Fruit fly (Drosophila melanogaster) whole organism, embryonic: ENCODE data around the gene Pink1.
A peak's percentile ranks its signal among the peaks of the same experiment; 100 is the strongest.

ENCODE experiments used
- CG11696 ChIP-seq: fragments of 200-800 bp; sonication (Bioruptor generic); IDR thresholded peaks from 2 replicates; pipeline ENCODE4 v1.3.6; 2022; ENCODE audit warnings: missing biosample characterization, missing genetic modification characterization
- CG15011 ChIP-seq: fragments of 200-800 bp; sonication (Bioruptor generic); optimal IDR thresholded peaks from 3 replicates; lab custom pipeline; 2018; ENCODE audit warnings: missing biosample characterization, mild to moderate bottlenecking, missing genetic modification characterization
- CG18011 ChIP-seq: fragments of 200-800 bp; sonication (Bioruptor generic); optimal IDR thresholded peaks from 2 replicates; lab custom pipeline; 2017; ENCODE audit warnings: missing biosample characterization, missing genetic modification characterization, mild to moderate bottlenecking, moderate library complexity, missing genotype
- CG1832 ChIP-seq: fragments of 200-800 bp; sonication (Bioruptor generic); optimal IDR thresholded peaks from 2 replicates; lab custom pipeline; 2017; ENCODE audit warnings: missing biosample characterization, mild to moderate bottlenecking, missing genetic modification characterization, inconsistent platforms
- CG2199 ChIP-seq: fragments of 200-800 bp; sonication (Bioruptor generic); IDR thresholded peaks from 3 replicates; pipeline ENCODE4 v1.3.6; 2022; ENCODE audit warnings: missing biosample characterization, missing genetic modification characterization
- CG2202 ChIP-seq: fragments of 200-800 bp; sonication (Bioruptor generic); optimal IDR thresholded peaks from 2 replicates; lab custom pipeline; 2018; ENCODE audit warnings: missing biosample characterization, mild to moderate bottlenecking, missing genetic modification characterization
- CG34224 ChIP-seq: fragments of 200-800 bp; sonication (Bioruptor generic); IDR thresholded peaks from 3 replicates; pipeline ENCODE4 v1.3.6; 2022; ENCODE audit warnings: missing biosample characterization, missing genetic modification characterization; ENCODE audit not compliant: partially characterized antibody
- CG42726 ChIP-seq: fragments of 200-800 bp; sonication (Bioruptor generic); IDR thresholded peaks from 2 replicates; pipeline ENCODE4 v1.3.6; 2022; ENCODE audit warnings: missing biosample characterization, missing genetic modification characterization; ENCODE audit not compliant: partially characterized antibody
- CG4424 ChIP-seq: fragments of 200-800 bp; sonication (Bioruptor generic); optimal IDR thresholded peaks from 3 replicates; lab custom pipeline; 2016; ENCODE audit warnings: missing biosample characterization, missing genetic modification characterization
- CG4730 ChIP-seq: fragments of 200-800 bp; sonication (Bioruptor generic); IDR thresholded peaks from 2 replicates; pipeline ENCODE4 v1.3.6; 2022; ENCODE audit warnings: missing biosample characterization, missing genetic modification characterization
- CG6854 ChIP-seq: fragments of 200-800 bp; sonication (Bioruptor generic); optimal IDR thresholded peaks from 3 replicates; lab custom pipeline; 2017; ENCODE audit warnings: missing biosample characterization, mild to moderate bottlenecking, missing genetic modification characterization
- CkIIα-i1 ChIP-seq: fragments of 200-800 bp; sonication (Bioruptor generic); IDR thresholded peaks from 2 replicates; pipeline ENCODE4 v1.3.6; 2022; ENCODE audit warnings: missing biosample characterization, missing genetic modification characterization
- D19B ChIP-seq: fragments of 200-800 bp; sonication (Bioruptor generic); optimal IDR thresholded peaks from 2 replicates; lab custom pipeline; 2017; ENCODE audit warnings: missing biosample characterization, mild to moderate bottlenecking, missing genetic modification characterization
- Dfd ChIP-seq, 2 experiments: fragments of >200 bp; optimal IDR thresholded peaks; 2 replicates each; lab custom pipeline; 2017; ENCODE audit warnings: missing biosample characterization in 2 of 2, missing genetic modification characterization in 2 of 2
- Doc3 ChIP-seq: fragments of 200-800 bp; sonication (Bioruptor generic); IDR thresholded peaks from 3 replicates; pipeline ENCODE4 v1.3.6; 2022; ENCODE audit warnings: missing biosample characterization, missing genetic modification characterization; ENCODE audit not compliant: partially characterized antibody
- E2f1 ChIP-seq: fragments of 200-800 bp; sonication (Bioruptor generic); IDR thresholded peaks from 2 replicates; pipeline ENCODE4 v1.3.6; 2022; ENCODE audit warnings: missing biosample characterization, missing genetic modification characterization
- Lim3 ChIP-seq: fragments of 200-800 bp; sonication (Bioruptor generic); IDR thresholded peaks from 2 replicates; pipeline ENCODE4 v1.3.6; 2022; ENCODE audit warnings: missing biosample characterization, missing genetic modification characterization
- Med ChIP-seq: fragments of 200-800 bp; sonication (Bioruptor generic); peaks from one replicate; lab custom pipeline; 2016; ENCODE audit warnings: missing biosample characterization, missing genetic modification characterization, mild to moderate bottlenecking, inconsistent platforms, moderate library complexity
- Oli ChIP-seq: fragments of 200-800 bp; sonication (Bioruptor generic); optimal IDR thresholded peaks from 2 replicates; lab custom pipeline; 2018; ENCODE audit warnings: missing biosample characterization, mild to moderate bottlenecking, missing genetic modification characterization, moderate library complexity
- Scr ChIP-seq: fragments of 200-800 bp; sonication (Bioruptor generic); IDR thresholded peaks from 2 replicates; pipeline ENCODE4 v1.3.6; 2022; ENCODE audit warnings: missing biosample characterization, missing genetic modification characterization; ENCODE audit not compliant: partially characterized antibody
- Six4 ChIP-seq: fragments of 200-800 bp; sonication (Bioruptor generic); optimal IDR thresholded peaks from 2 replicates; lab custom pipeline; 2016; ENCODE audit warnings: missing biosample characterization, missing genetic modification characterization
- Ssrp ChIP-seq: fragments of 200-800 bp; sonication (Bioruptor generic); optimal IDR thresholded peaks from 2 replicates; lab custom pipeline; 2018; ENCODE audit warnings: missing biosample characterization, mild to moderate bottlenecking, missing genetic modification characterization, moderate library complexity
- abd-A ChIP-seq: fragments of 200-800 bp; sonication (Bioruptor generic); optimal IDR thresholded peaks from 3 replicates; lab custom pipeline; 2019; ENCODE audit warnings: missing biosample characterization, mild to moderate bottlenecking, missing genetic modification characterization, moderate library complexity
- amos ChIP-seq: fragments of 200-800 bp; sonication (Bioruptor generic); IDR thresholded peaks from 2 replicates; pipeline ENCODE4 v1.3.6; 2022; ENCODE audit warnings: missing biosample characterization, missing genetic modification characterization; ENCODE audit not compliant: partially characterized antibody
- ash1 ChIP-seq: fragments of 200-800 bp; sonication (Bioruptor generic); optimal IDR thresholded peaks from 2 replicates; lab custom pipeline; 2018; ENCODE audit warnings: missing biosample characterization, mild to moderate bottlenecking, missing genetic modification characterization
- cas ChIP-seq: fragments of 200-800 bp; sonication (Bioruptor generic); IDR thresholded peaks from 2 replicates; pipeline ENCODE4 v1.3.6; 2022; ENCODE audit warnings: missing biosample characterization, missing genetic modification characterization
- cato ChIP-seq: fragments of 200-800 bp; sonication (Bioruptor generic); optimal IDR thresholded peaks from 2 replicates; lab custom pipeline; 2016; ENCODE audit warnings: missing biosample characterization, missing genetic modification characterization, borderline replicate concordance
- crp ChIP-seq, 2 experiments: fragments of 200-800 bp; sonication (Bioruptor generic); optimal IDR thresholded peaks; 2 replicates in 1 of 2; 3 replicates in 1 of 2; lab custom pipeline; 2017; ENCODE audit warnings: missing biosample characterization in 2 of 2, missing genetic modification characterization in 2 of 2, mild to moderate bottlenecking in 1 of 2, moderate library complexity in 1 of 2
- ind ChIP-seq: fragments of 200-800 bp; sonication (Bioruptor generic); optimal IDR thresholded peaks from 3 replicates; lab custom pipeline; 2016; ENCODE audit warnings: missing biosample characterization, missing genetic modification characterization
- jing ChIP-seq: fragments of 200-800 bp; sonication (Bioruptor generic); optimal IDR thresholded peaks from 2 replicates; lab custom pipeline; 2018; ENCODE audit warnings: missing biosample characterization, mild to moderate bottlenecking, missing genetic modification characterization
- kah ChIP-seq: fragments of 200-800 bp; sonication (Bioruptor generic); optimal IDR thresholded peaks from 2 replicates; lab custom pipeline; 2018; ENCODE audit warnings: missing biosample characterization, mild to moderate bottlenecking, missing genetic modification characterization
- ken ChIP-seq: fragments of 200-800 bp; sonication (Bioruptor generic); IDR thresholded peaks from 3 replicates; pipeline ENCODE4 v1.3.6; 2022; ENCODE audit warnings: missing biosample characterization, missing genetic modification characterization
- lola ChIP-seq, 3 experiments: fragments of >200 bp in 2 of 3; fragments of 200-800 bp in 1 of 3; sonication (Bioruptor generic) in 1 of 3; optimal IDR thresholded peaks; 2 replicates each; lab custom pipeline; 2017 to 2019; ENCODE audit warnings: missing biosample characterization in 3 of 3, missing genetic modification characterization in 3 of 3, mild to moderate bottlenecking in 1 of 3, moderate library complexity in 1 of 3
- nerfin-1 ChIP-seq: fragments of 200-800 bp; sonication (Bioruptor generic); optimal IDR thresholded peaks from 3 replicates; lab custom pipeline; 2019; ENCODE audit warnings: missing biosample characterization, mild to moderate bottlenecking, missing genetic modification characterization, moderate library complexity
- prd ChIP-seq, 3 experiments: fragments of >200 bp in 2 of 3; fragments of 200-800 bp in 1 of 3; sonication (Bioruptor generic) in 1 of 3; optimal IDR thresholded peaks in 2 of 3; IDR thresholded peaks in 1 of 3; 2 replicates in 2 of 3; 3 replicates in 1 of 3; pipeline versions ENCODE4 v1.3.6 to Lab custom; 2017 to 2022; ENCODE audit warnings: missing biosample characterization in 1 of 3, missing genetic modification characterization in 1 of 3
- ranshi ChIP-seq: fragments of 200-800 bp; sonication (Bioruptor generic); IDR thresholded peaks from 2 replicates; pipeline ENCODE4 v1.3.6; 2022; ENCODE audit warnings: missing biosample characterization, missing genetic modification characterization
- sd ChIP-seq: fragments of 200-800 bp; sonication (Bioruptor generic); optimal IDR thresholded peaks from 3 replicates; lab custom pipeline; 2018; ENCODE audit warnings: missing biosample characterization, mild to moderate bottlenecking, missing genetic modification characterization, moderate library complexity
- seq ChIP-seq: fragments of 200-800 bp; sonication (Bioruptor generic); IDR thresholded peaks from 2 replicates; pipeline ENCODE4 v1.3.6; 2022; ENCODE audit warnings: missing biosample characterization, missing genetic modification characterization
- stc ChIP-seq: fragments of 200-800 bp; sonication (Bioruptor generic); IDR thresholded peaks from 2 replicates; pipeline ENCODE4 v1.3.6; 2022; ENCODE audit warnings: missing biosample characterization, missing genetic modification characterization
- zfh1 ChIP-seq: fragments of 200-800 bp; sonication (Bioruptor generic); IDR thresholded peaks from 3 replicates; pipeline ENCODE4 v1.3.6; 2022; ENCODE audit warnings: missing biosample characterization, missing genetic modification characterization

Gene Pink1

dm6 chrX:6662876-6663551 is 20.6 kb upstream of the Pink1 start (continued):
- TF ChIP-seq Lim3 (no peak), ken (GFP tag; lab: Robert Waterston, UW) (no peak), kah (GFP tag; lab: Kevin White, UChicago) (no peak), stc (GFP tag; lab: Robert Waterston, UW) (peak; percentile 59), amos (GFP tag; lab: Robert Waterston, UW) (no peak), CkIIα-i1 (GFP tag; lab: Robert Waterston, UW) (no peak), CG42726 (GFP tag; lab: Robert Waterston, UW) (no peak), CG11696 (no peak), cato (GFP tag; lab: Kevin White, UChicago) (no peak), ind (GFP tag; lab: Kevin White, UChicago) (peak; percentile 60), crp (GFP tag; optimal IDR thresholded peaks at IDR 0.05; lab: Kevin White, UChicago) (no peak), CG1832 (GFP tag; lab: Kevin White, UChicago) (no peak), Ssrp (peak; percentile 68), Oli (tag; lab: Kevin White, UChicago) (peak; percentile 36), CG34224 (GFP tag; lab: Robert Waterston, UW) (no peak), Doc3 (GFP tag; lab: Robert Waterston, UW) (no peak), Med (GFP tag; lab: Kevin White, UChicago) (peak; percentile 84), zfh1 (no peak), lola (GFP tag; optimal IDR thresholded peaks at IDR 0.05; lab: Kevin White, UChicago) (no peak), CG15011 (no peak), Scr (GFP tag; lab: Robert Waterston, UW) (no peak), CG4730 (GFP tag; lab: Robert Waterston, UW) (no peak), prd (optimal IDR thresholded peaks at IDR 0.05; lab: Kevin White, UChicago) (no peak), prd (GFP tag; IDR thresholded peaks at IDR 0.05; lab: Robert Waterston, UW) (peak; percentile 55; the same call in 2 of the 3 replicates), sd (tag; lab: Kevin White, UChicago) (no peak), CG2202 (no peak), D19B (GFP tag; lab: Kevin White, UChicago) (no peak), Six4 (no peak), nerfin-1 (tag; lab: Kevin White, UChicago) (no peak), abd-A (no peak), Dfd (GFP tag; optimal IDR thresholded peaks at IDR 0.05; lab: Kevin White, UChicago) (no peak), CG6854 (GFP tag; lab: Kevin White, UChicago) (no peak), ranshi (peak; percentile 38; the same call in 1 of the 2 replicates), CG2199 (GFP tag; lab: Robert Waterston, UW) (0 out of 3 replicates have a peak, but pooled peaks have one; percentile 19), ash1 (GFP tag; lab: Kevin White, UChicago) (no peak)

- TF ChIP-seq jing (GFP tag; lab: Kevin White, UChicago), result no peak
- TF ChIP-seq cas (GFP tag; lab: Robert Waterston, UW), result no peak
- TF ChIP-seq CG4424, result no peak
- no peak for TF ChIP-seq E2f1
- no peak for TF ChIP-seq seq
- TF ChIP-seq CG18011 (GFP tag; lab: Kevin White, UChicago), result peak; percentile 92
Measured at dm6 chrX:6663976-6664375, 19.6 kb upstream of the Pink1 start.
